Fruit fly (Drosophila melanogaster): Measurements from ENCODE around the gene CG8036.

Gene CG8036

DNA sequence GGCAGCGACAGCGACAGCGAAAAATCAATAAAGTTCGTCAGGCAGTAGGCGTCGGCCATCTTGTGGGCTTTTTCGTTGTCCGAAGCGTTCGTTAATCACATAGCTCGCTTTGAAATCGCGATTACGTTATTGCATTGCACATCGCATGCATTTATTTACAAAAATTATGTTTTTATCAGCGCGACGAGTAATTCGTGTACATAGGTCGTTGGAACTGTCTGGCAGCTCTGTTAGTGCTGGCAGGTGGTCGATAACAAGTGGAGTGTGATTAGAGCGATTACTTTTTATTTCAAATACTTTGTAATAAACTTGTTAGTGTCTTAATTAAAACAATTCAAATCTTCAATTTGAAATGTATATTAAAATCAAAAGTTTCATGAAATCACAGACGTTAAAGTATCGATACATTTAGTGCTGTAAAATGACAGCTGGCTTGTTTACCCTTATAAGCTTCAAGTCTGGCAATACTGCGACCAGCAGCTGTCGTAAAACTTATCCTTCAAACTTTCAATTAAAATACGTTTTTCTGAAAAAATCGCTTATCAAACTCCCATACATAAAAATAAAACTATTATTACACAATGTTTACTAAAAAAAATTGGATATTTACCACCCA lies 3.9 kb upstream of the CG8036 start, which contains the start of gene CG8032 (continued):
- peak; percentile 65 for TF ChIP-seq stwl (tag; optimal IDR thresholded peaks at IDR 0.05)
- peak; percentile 44 for TF ChIP-seq CG17186 (GFP tag; optimal IDR thresholded peaks at IDR 0.05)
- TF ChIP-seq Hr78 (GFP tag; optimal IDR thresholded peaks at IDR 0.05), result peak in 1 of 2 experiments; percentile 11
- no peak for TF ChIP-seq z (GFP tag; IDR thresholded peaks at IDR 0.05)
- peak; percentile 2 for TF ChIP-seq emc (GFP tag; optimal IDR thresholded peaks at IDR 0.05)
- peak; percentile 37 for TF ChIP-seq Dp (GFP tag; optimal IDR thresholded peaks at IDR 0.05)
- no peak for TF ChIP-seq Drgx (GFP tag; IDR thresholded peaks at IDR 0.05)
- TF ChIP-seq ftz-f1 (GFP tag; optimal IDR thresholded peaks at IDR 0.05), result peak; percentile 37
- TF ChIP-seq Xbp1 (GFP tag; optimal IDR thresholded peaks at IDR 0.05), result peak; percentile 56
- peak; percentile 69 for TF ChIP-seq CG16813 (GFP tag; IDR thresholded peaks at IDR 0.05; ENCODE audit: partially characterized antibody)
- peak; percentile 35 for TF ChIP-seq CG7786 (GFP tag; optimal IDR thresholded peaks at IDR 0.05)
- TF ChIP-seq Myb (GFP tag; optimal IDR thresholded peaks at IDR 0.05), result peak; percentile 57
- TF ChIP-seq Ravus (GFP tag; IDR thresholded peaks at IDR 0.05), result no peak
- peak; percentile 44 for TF ChIP-seq ems (GFP tag; optimal IDR thresholded peaks at IDR 0.05)
- peak; percentile 37 for TF ChIP-seq CG10462 (GFP tag; optimal IDR thresholded peaks at IDR 0.05)
- TF ChIP-seq CG14710 (tag; optimal IDR thresholded peaks at IDR 0.05), result peak; percentile 71
- TF ChIP-seq grn (GFP tag; optimal IDR thresholded peaks at IDR 0.05), result no peak
- TF ChIP-seq Chrac-16 (GFP tag; optimal IDR thresholded peaks at IDR 0.05), result peak; percentile 22
- TF ChIP-seq dpn (GFP tag; optimal IDR thresholded peaks at IDR 0.05), result peak; percentile 52 to 62
- peak; percentile 47 for TF ChIP-seq CG18262 (tag; optimal IDR thresholded peaks at IDR 0.05)
- peak in 1 of 3 experiments; percentile 19 for TF ChIP-seq lola (GFP tag; optimal IDR thresholded peaks at IDR 0.05)
- TF ChIP-seq mirr (GFP tag; optimal IDR thresholded peaks at IDR 0.05), result peak; percentile 6
- peak; percentile 44 for TF ChIP-seq Ptx1 (GFP tag; IDR thresholded peaks at IDR 0.05)
- 0 out of 2 replicates have a peak, but pooled peaks have one; percentile 7 for TF ChIP-seq CG17328 (GFP tag; IDR thresholded peaks at IDR 0.05)
- no peak for TF ChIP-seq MTF-1 (GFP tag; optimal IDR thresholded peaks at IDR 0.05; ENCODE audit: borderline replicate concordance)
- no peak for TF ChIP-seq CG14014 (GFP tag; IDR thresholded peaks at IDR 0.05)
- no peak for TF ChIP-seq kni (GFP tag; optimal IDR thresholded peaks at IDR 0.05)
- no peak for TF ChIP-seq HLHmδ (GFP tag; optimal IDR thresholded peaks at IDR 0.05)
- TF ChIP-seq Bteb2 (GFP tag; optimal IDR thresholded peaks at IDR 0.05), result peak; percentile 31
- peak; percentile 22; the same call in 1 of the 3 replicates for TF ChIP-seq H15 (GFP tag; IDR thresholded peaks at IDR 0.05)
- TF ChIP-seq nerfin-2 (GFP tag; IDR thresholded peaks at IDR 0.05; ENCODE audit: partially characterized antibody), result no peak
- peak; percentile 40 for TF ChIP-seq fu2 (GFP tag; optimal IDR thresholded peaks at IDR 0.05)
- peak; percentile 69 for TF ChIP-seq pum (GFP tag; optimal IDR thresholded peaks at IDR 0.05)
- TF ChIP-seq Antp (GFP tag; optimal IDR thresholded peaks at IDR 0.05), result peak; percentile 59
- TF ChIP-seq MBD-R2 (GFP tag; IDR thresholded peaks at IDR 0.05), result peak; percentile 48
- TF ChIP-seq CG1647 (GFP tag; optimal IDR thresholded peaks at IDR 0.05), result peak; percentile 2
- no peak for TF ChIP-seq bcd (GFP tag; optimal IDR thresholded peaks at IDR 0.05)
- TF ChIP-seq CG14860 (GFP tag; IDR thresholded peaks at IDR 0.05; ENCODE audit: partially characterized antibody), result peak; percentile 51; the same call in 1 of the 3 replicates
- TF ChIP-seq Hr51 (GFP tag; optimal IDR thresholded peaks at IDR 0.05), result peak in 1 of 2 experiments; percentile 35
- peak; percentile 49 for TF ChIP-seq CG9727 (GFP tag; optimal IDR thresholded peaks at IDR 0.05)
- TF ChIP-seq sens (GFP tag), result peak; percentile 91
- TF ChIP-seq ham (GFP tag; IDR thresholded peaks at IDR 0.05), result no peak
- TF ChIP-seq CG17359 (tag; optimal IDR thresholded peaks at IDR 0.05), result peak; percentile 36
- peak; percentile 30 for TF ChIP-seq CG34376 (GFP tag; optimal IDR thresholded peaks at IDR 0.05)
- TF ChIP-seq lab (GFP tag; optimal IDR thresholded peaks at IDR 0.05), result peak; percentile 33
- no peak for TF ChIP-seq prd (optimal IDR thresholded peaks at IDR 0.05)
- TF ChIP-seq prd (GFP tag; IDR thresholded peaks at IDR 0.05), result peak; percentile 35; the same call in 1 of the 3 replicates
- TF ChIP-seq Xrp1 (GFP tag; IDR thresholded peaks at IDR 0.05), result peak; percentile 13; the same call in 1 of the 2 replicates
- TF ChIP-seq Hr3 (GFP tag; optimal IDR thresholded peaks at IDR 0.05), result peak; percentile 5

All from whole organism, embryonic.